Fruit fly (Drosophila melanogaster): ENCODE results near the gene Srp68.

Gene Srp68

dm6 chr3L:8996173-8996767 lies 21.4 kb downstream of the Srp68 start (continued):
- TF ChIP-seq sob (GFP tag; IDR thresholded peaks at IDR 0.05): peak; percentile 63; the same call in 1 of the 2 replicates
- TF ChIP-seq Oaz (GFP tag; IDR thresholded peaks at IDR 0.05): no peak
- TF ChIP-seq caup (GFP tag; optimal IDR thresholded peaks at IDR 0.05; ENCODE audit: severe bottlenecking): peak; percentile 11
- no peak for TF ChIP-seq Hmr (GFP tag; optimal IDR thresholded peaks at IDR 0.05)
- TF ChIP-seq CG4360 (GFP tag; IDR thresholded peaks at IDR 0.05): no peak
- TF ChIP-seq dysf (GFP tag; IDR thresholded peaks at IDR 0.05): peak; percentile 54; the same call in 2 of the 3 replicates
- peak; percentile 63; the same call in 1 of the 2 replicates for TF ChIP-seq CG8765 (GFP tag; IDR thresholded peaks at IDR 0.05)
- TF ChIP-seq dan (GFP tag; IDR thresholded peaks at IDR 0.05): no peak
- TF ChIP-seq CG11696 (GFP tag; IDR thresholded peaks at IDR 0.05): peak; percentile 50; the same call in 1 of the 2 replicates
- TF ChIP-seq Ssrp (tag; optimal IDR thresholded peaks at IDR 0.05): peak; percentile 72
- no peak for TF ChIP-seq CG17385 (GFP tag; optimal IDR thresholded peaks at IDR 0.05)
- TF ChIP-seq CG8388 (GFP tag; optimal IDR thresholded peaks at IDR 0.05): no peak
- no peak for TF ChIP-seq z (GFP tag; IDR thresholded peaks at IDR 0.05)
- peak; percentile 3 for TF ChIP-seq Usf (GFP tag; optimal IDR thresholded peaks at IDR 0.05)
- peak; percentile 27 for TF ChIP-seq fd3F (GFP tag; optimal IDR thresholded peaks at IDR 0.05)
- peak; percentile 44 for TF ChIP-seq Meics (GFP tag; optimal IDR thresholded peaks at IDR 0.05)
- TF ChIP-seq CG16815 (GFP tag; optimal IDR thresholded peaks at IDR 0.05): peak; percentile 65
- no peak for TF ChIP-seq CG18011 (GFP tag; optimal IDR thresholded peaks at IDR 0.05)
- 0 out of 2 replicates have a peak, but pooled peaks have one; percentile 39 for TF ChIP-seq CG10959 (GFP tag; IDR thresholded peaks at IDR 0.05)
- no peak for TF ChIP-seq Mes4 (GFP tag; optimal IDR thresholded peaks at IDR 0.05)
- peak; percentile 34 for TF ChIP-seq CG2875 (GFP tag; optimal IDR thresholded peaks at IDR 0.05)
- peak; percentile 6 for TF ChIP-seq twi (tag; optimal IDR thresholded peaks at IDR 0.05)
- TF ChIP-seq Atf-2 (GFP tag; optimal IDR thresholded peaks at IDR 0.05): no peak
- TF ChIP-seq Dip2 (GFP tag; IDR thresholded peaks at IDR 0.05): no peak
- peak; percentile 65; the same call in 2 of the 3 replicates for TF ChIP-seq so (GFP tag; IDR thresholded peaks at IDR 0.05)
- peak; percentile 62; the same call in 1 of the 2 replicates for TF ChIP-seq ranshi (GFP tag; IDR thresholded peaks at IDR 0.05)
- TF ChIP-seq CG12391 (tag; optimal IDR thresholded peaks at IDR 0.05): peak; percentile 75
- peak; percentile 48 for TF ChIP-seq Hr3 (GFP tag; optimal IDR thresholded peaks at IDR 0.05)
- peak; percentile 45 for TF ChIP-seq ap (GFP tag; IDR thresholded peaks at IDR 0.05)
- TF ChIP-seq CG10543 (GFP tag; optimal IDR thresholded peaks at IDR 0.05): no peak
- peak; percentile 28 for TF ChIP-seq mam (GFP tag; optimal IDR thresholded peaks at IDR 0.05)
- TF ChIP-seq Sry-β (GFP tag; optimal IDR thresholded peaks at IDR 0.05): no peak
- peak; percentile 68 for TF ChIP-seq ind (GFP tag; optimal IDR thresholded peaks at IDR 0.05)
- no peak for TF ChIP-seq BEAF-32 (GFP tag; optimal IDR thresholded peaks at IDR 0.05)
- TF ChIP-seq E2f1 (GFP tag; IDR thresholded peaks at IDR 0.05): peak; percentile 66
- TF ChIP-seq Ets97D (GFP tag; optimal IDR thresholded peaks at IDR 0.05): peak; percentile 31
- no peak for TF ChIP-seq ERR (GFP tag; optimal IDR thresholded peaks at IDR 0.05)
- TF ChIP-seq kah (GFP tag; optimal IDR thresholded peaks at IDR 0.05): no peak
- TF ChIP-seq Fer2 (tag; optimal IDR thresholded peaks at IDR 0.05): no peak
- peak; percentile 79 for TF ChIP-seq row (GFP tag; IDR thresholded peaks at IDR 0.05)
- peak; percentile 35 for TF ChIP-seq CG12219 (GFP tag; optimal IDR thresholded peaks at IDR 0.05)
- TF ChIP-seq TFAM (GFP tag; optimal IDR thresholded peaks at IDR 0.05): no peak
- TF ChIP-seq CG16813 (GFP tag; IDR thresholded peaks at IDR 0.05; ENCODE audit: partially characterized antibody): no peak
- no peak for TF ChIP-seq NC2α (GFP tag; optimal IDR thresholded peaks at IDR 0.05)
- TF ChIP-seq ssp (GFP tag; IDR thresholded peaks at IDR 0.05): 0 out of 2 replicates have a peak, but pooled peaks have one; percentile 39
- no peak for TF ChIP-seq CG12769 (tag; optimal IDR thresholded peaks at IDR 0.05)
- TF ChIP-seq exex (tag; optimal IDR thresholded peaks at IDR 0.05): no peak
- peak; percentile 94 for TF ChIP-seq ci (GFP tag; IDR thresholded peaks at IDR 0.05)
- TF ChIP-seq bbx (GFP tag; IDR thresholded peaks at IDR 0.05; ENCODE audit: partially characterized antibody): no peak
- no peak for TF ChIP-seq Bdp1 (GFP tag; optimal IDR thresholded peaks at IDR 0.05)
